Worm (Caenorhabditis elegans): ENCODE results near the gene K01A6.7.

DNA sequence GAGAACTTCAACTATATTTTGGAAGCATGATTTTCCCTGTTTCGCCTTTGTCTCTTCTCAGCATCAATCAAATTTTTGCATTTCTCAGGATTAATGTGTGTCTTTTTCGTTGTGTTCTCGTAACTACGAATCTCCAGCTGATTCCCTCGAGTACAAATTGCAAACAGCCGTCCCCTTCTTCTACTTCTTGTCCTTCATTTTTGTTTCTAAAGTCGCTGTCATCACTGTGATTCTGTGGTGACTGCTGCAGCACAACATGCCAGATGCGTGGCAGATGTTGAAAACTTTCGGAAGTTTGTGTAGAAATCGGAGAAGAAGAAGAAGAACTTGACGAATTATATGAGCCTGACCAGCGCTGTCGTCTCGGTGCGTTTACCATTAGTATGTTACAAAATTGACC lies 25.1 kb downstream of the K01A6.7 start:
- TF ChIP-seq aly-2 (tag; optimal IDR thresholded peaks at IDR 0.05): no peak
- no peak for TF ChIP-seq zag-1 (tag; optimal IDR thresholded peaks at IDR 0.05)
- TF ChIP-seq tbx-2 (tag; optimal IDR thresholded peaks at IDR 0.05): no peak
- no peak for TF ChIP-seq hlh-17 (GFP tag; optimal IDR thresholded peaks at IDR 0.05; ENCODE audit: borderline replicate concordance)
- TF ChIP-seq lin-13 (GFP tag; optimal IDR thresholded peaks at IDR 0.05): no peak
- no peak for TF ChIP-seq egl-27 (tag; optimal IDR thresholded peaks at IDR 0.05)
- no peak for TF ChIP-seq nhr-84 (tag; optimal IDR thresholded peaks at IDR 0.05)

Data from whole organism, L1 larva.